Fruit fly (Drosophila melanogaster) whole organism, embryonic: ENCODE measurements around the gene CG5639.

Experiments
- CG10274 ChIP-seq: fragments of 200-800 bp; sonication (Bioruptor generic); optimal IDR thresholded peaks from 3 replicates; lab custom pipeline; 2017; ENCODE audit warnings: missing biosample characterization, mild to moderate bottlenecking, missing genetic modification characterization
- CG11504 ChIP-seq: fragments of 200-800 bp; sonication (Bioruptor generic); optimal IDR thresholded peaks from 3 replicates; lab custom pipeline; 2019; ENCODE audit warnings: missing biosample characterization, mild to moderate bottlenecking, missing genetic modification characterization, moderate library complexity
- CG18764 ChIP-seq: fragments of 200-800 bp; sonication (Bioruptor generic); optimal IDR thresholded peaks from 3 replicates; lab custom pipeline; 2016; ENCODE audit warnings: missing biosample characterization, missing genetic modification characterization
- CG32767 ChIP-seq: fragments of 200-800 bp; sonication (Bioruptor generic); IDR thresholded peaks from 2 replicates; pipeline ENCODE4 v1.3.6; 2022; ENCODE audit warnings: missing biosample characterization, missing genetic modification characterization
- CG7928 ChIP-seq: fragments of 200-800 bp; sonication (Bioruptor generic); optimal IDR thresholded peaks from 2 replicates; lab custom pipeline; 2017; ENCODE audit warnings: missing biosample characterization, mild to moderate bottlenecking, missing genetic modification characterization
- MTF-1 ChIP-seq: fragments of 200-800 bp; sonication (Bioruptor generic); optimal IDR thresholded peaks from 2 replicates; lab custom pipeline; 2018; ENCODE audit warnings: missing biosample characterization, mild to moderate bottlenecking, missing genetic modification characterization, borderline replicate concordance
- Spps ChIP-seq: fragments of 200-800 bp; sonication (Bioruptor generic); optimal IDR thresholded peaks from 2 replicates; lab custom pipeline; 2018; ENCODE audit warnings: missing biosample characterization, mild to moderate bottlenecking, missing genetic modification characterization
- bbx ChIP-seq: fragments of 200-800 bp; sonication (Bioruptor generic); IDR thresholded peaks from 2 replicates; pipeline ENCODE4 v1.3.6; 2022; ENCODE audit warnings: missing biosample characterization, missing genetic modification characterization; ENCODE audit not compliant: partially characterized antibody
- br ChIP-seq: fragments of >200 bp; optimal IDR thresholded peaks from 2 replicates; lab custom pipeline; 2017
- gfzf ChIP-seq: fragments of 200-800 bp; sonication (Bioruptor generic); optimal IDR thresholded peaks from 2 replicates; lab custom pipeline; 2016; ENCODE audit warnings: missing biosample characterization, mild to moderate bottlenecking, missing genetic modification characterization, moderate library complexity
- pfk ChIP-seq: fragments of 200-800 bp; sonication (Bioruptor generic); optimal IDR thresholded peaks from 2 replicates; lab custom pipeline; 2018; ENCODE audit warnings: missing biosample characterization, mild to moderate bottlenecking, missing genetic modification characterization, moderate library complexity
- tin ChIP-seq: fragments of 200-800 bp; sonication (Bioruptor generic); optimal IDR thresholded peaks from 3 replicates; lab custom pipeline; 2016; ENCODE audit warnings: missing biosample characterization, missing genetic modification characterization
- twi ChIP-seq: fragments of 200-800 bp; optimal IDR thresholded peaks from 2 replicates; lab custom pipeline; 2019; ENCODE audit warnings: missing biosample characterization, mild to moderate bottlenecking, missing genetic modification characterization, moderate library complexity

DNA sequence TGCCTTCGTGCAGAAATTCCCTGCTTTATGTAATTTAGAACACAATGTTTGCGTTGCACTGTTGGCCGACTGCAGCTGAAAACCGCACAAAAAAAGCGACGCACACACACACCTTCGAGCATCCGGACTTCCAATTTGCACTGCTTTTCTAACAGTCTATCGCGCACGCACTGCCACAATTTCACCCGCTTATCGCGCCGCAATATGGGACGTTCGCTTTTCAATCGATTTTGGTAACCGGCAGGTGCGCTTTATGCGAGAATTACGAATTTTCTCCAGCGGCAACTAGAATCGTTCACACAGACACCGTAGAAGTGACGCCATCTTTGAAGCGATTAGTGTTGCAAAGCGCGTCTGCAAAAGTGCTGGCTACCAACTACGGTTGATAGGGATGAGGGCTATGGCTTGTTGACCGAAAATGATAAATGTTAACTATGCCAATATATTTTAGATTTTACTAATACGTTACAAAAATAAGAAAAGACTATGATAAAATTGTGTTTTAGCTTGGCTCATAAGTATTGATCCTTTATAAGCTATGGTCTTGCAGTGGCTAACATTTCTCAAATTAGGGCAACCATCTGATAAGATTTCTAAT is 13.9 kb downstream of the CG5639 start, which contains the start of gene wdb:
- TF ChIP-seq twi (tag; lab: Kevin White, UChicago) (no peak), gfzf (GFP tag; lab: Kevin White, UChicago) (peak; percentile 4), CG7928 (GFP tag; lab: Kevin White, UChicago) (no peak), CG11504 (no peak), bbx (GFP tag; lab: Robert Waterston, UW) (no peak), CG18764 (GFP tag; lab: Kevin White, UChicago) (no peak), Spps (no peak), br (no peak), pfk (GFP tag; lab: Kevin White, UChicago) (no peak), CG10274 (GFP tag; lab: Kevin White, UChicago) (no peak), tin (GFP tag; lab: Kevin White, UChicago) (peak; percentile 45), CG32767 (GFP tag; lab: Robert Waterston, UW) (no peak), MTF-1 (no peak)
